Fruit fly (Drosophila melanogaster): ENCODE data around the gene lost.

Gene lost

dm6 chr3R:4452345-4453044, 49.6 kb downstream of the lost start:
- TF ChIP-seq Mnt (GFP tag; optimal IDR thresholded peaks at IDR 0.05) (peak; percentile 52), bab1 (GFP tag; optimal IDR thresholded peaks at IDR 0.05) (no peak), CG12768 (GFP tag; optimal IDR thresholded peaks at IDR 0.05) (peak; percentile 23), CG7045 (GFP tag; optimal IDR thresholded peaks at IDR 0.05) (peak; percentile 2)

DNA sequence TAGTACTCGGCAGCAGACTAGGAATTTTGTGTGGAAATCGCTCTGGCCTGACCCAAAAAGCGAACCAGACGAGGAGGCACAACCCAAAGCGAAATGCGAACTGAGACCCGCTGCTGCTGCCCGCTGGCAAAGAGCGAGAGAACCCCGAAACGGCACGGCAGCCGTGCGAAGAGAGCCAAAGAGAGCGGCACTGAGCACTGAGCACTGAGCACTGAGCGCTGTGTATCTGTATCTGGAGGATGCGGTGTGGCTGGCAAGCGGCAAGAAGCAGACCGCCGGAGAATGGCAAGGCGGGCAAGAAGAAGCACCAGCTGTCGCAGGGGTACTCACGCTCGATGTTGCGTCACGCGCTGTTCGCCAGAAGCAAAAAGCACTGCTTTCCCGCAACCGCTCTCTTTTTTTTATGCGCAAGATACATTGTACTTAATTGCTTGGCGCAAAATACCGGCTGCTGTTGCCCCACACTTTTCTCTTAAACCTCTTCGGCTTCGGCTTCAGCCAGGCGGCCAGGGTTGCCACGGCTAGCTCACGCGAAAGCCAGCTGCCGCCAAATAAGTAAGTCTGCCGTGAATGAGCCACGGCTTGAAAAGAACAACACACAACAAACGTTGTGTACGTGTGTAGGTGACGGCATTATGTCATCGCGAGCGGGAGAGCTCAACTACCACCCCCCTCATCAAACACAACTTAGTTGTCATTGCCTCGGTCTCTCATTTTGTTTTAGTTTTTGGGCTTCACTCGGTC, 50.5 kb downstream of the lost start:
- TF ChIP-seq CG5204 (GFP tag; optimal IDR thresholded peaks at IDR 0.05) (no peak), Hr96 (GFP tag; optimal IDR thresholded peaks at IDR 0.05) (peak; percentile 16), Mnt (GFP tag; optimal IDR thresholded peaks at IDR 0.05) (peak; percentile 57), kay (GFP tag; ENCODE audit: borderline replicate concordance) (no peak), cnc (optimal IDR thresholded peaks at IDR 0.05) (no peak), bab1 (GFP tag; optimal IDR thresholded peaks at IDR 0.05) (peak; percentile 4), tj (GFP tag; optimal IDR thresholded peaks at IDR 0.05) (peak; percentile 29), ovo (GFP tag; optimal IDR thresholded peaks at IDR 0.05) (no peak), Clk (GFP tag; optimal IDR thresholded peaks at IDR 0.05) (peak; percentile 33), Crg-1 (GFP tag; optimal IDR thresholded peaks at IDR 0.05) (peak; percentile 17), CG14711 (tag; optimal IDR thresholded peaks at IDR 0.05) (peak; percentile 93), CG12768 (GFP tag; optimal IDR thresholded peaks at IDR 0.05) (peak; percentile 19), pad (GFP tag; optimal IDR thresholded peaks at IDR 0.05) (peak; percentile 87), CG33017 (tag; optimal IDR thresholded peaks at IDR 0.05) (no peak), CG7101 (tag; optimal IDR thresholded peaks at IDR 0.05) (no peak), CG1620 (GFP tag; optimal IDR thresholded peaks at IDR 0.05) (no peak), CG11617 (GFP tag; optimal IDR thresholded peaks at IDR 0.05) (no peak), CG7045 (GFP tag; optimal IDR thresholded peaks at IDR 0.05) (no peak), cic (GFP tag; optimal IDR thresholded peaks at IDR 0.05) (no peak), toe (GFP tag; optimal IDR thresholded peaks at IDR 0.05) (no peak)
